Fruit fly (Drosophila melanogaster) whole organism, embryonic: ENCODE measurements around the gene CG4313.

Experiments used
- Adf1 ChIP-seq: fragments of 200-800 bp; sonication (Bioruptor generic); IDR thresholded peaks from 2 replicates; pipeline ENCODE4 v1.3.6; 2022; ENCODE audit warnings: missing biosample characterization, missing genetic modification characterization
- Atf-2 ChIP-seq: fragments of 200-800 bp; sonication (Bioruptor generic); optimal IDR thresholded peaks from 2 replicates; lab custom pipeline; 2016; ENCODE audit warnings: missing biosample characterization, missing genetic modification characterization
- BEAF-32 ChIP-seq: fragments of 200-800 bp; sonication (Bioruptor generic); optimal IDR thresholded peaks from 3 replicates; lab custom pipeline; 2017; ENCODE audit warnings: missing biosample characterization, missing genetic modification characterization, mild to moderate bottlenecking, moderate library complexity, missing genetic modification reagents
- CG10321 ChIP-seq: fragments of 200-800 bp; sonication (Bioruptor generic); IDR thresholded peaks from 2 replicates; pipeline ENCODE4 v1.3.6; 2022; ENCODE audit warnings: missing biosample characterization, missing genetic modification characterization
- CG10959 ChIP-seq: fragments of 200-800 bp; sonication (Bioruptor generic); IDR thresholded peaks from 2 replicates; pipeline ENCODE4 v1.3.6; 2022; ENCODE audit warnings: missing biosample characterization, missing genetic modification characterization
- CG11247 ChIP-seq: fragments of 200-800 bp; sonication (Bioruptor generic); IDR thresholded peaks from 2 replicates; pipeline ENCODE4 v1.3.6; 2022; ENCODE audit warnings: missing biosample characterization, missing genetic modification characterization
- CG11456 ChIP-seq: fragments of 200-800 bp; sonication (Bioruptor generic); IDR thresholded peaks from 3 replicates; pipeline ENCODE4 v1.3.6; 2022; ENCODE audit warnings: missing biosample characterization, missing genetic modification characterization
- CG14667 ChIP-seq: fragments of 200-800 bp; sonication (Bioruptor generic); IDR thresholded peaks from 2 replicates; pipeline ENCODE4 v1.3.6; 2022; ENCODE audit warnings: missing biosample characterization, missing genetic modification characterization
- CG15073 ChIP-seq: fragments of 200-800 bp; sonication (Bioruptor generic); optimal IDR thresholded peaks from 2 replicates; lab custom pipeline; 2016; ENCODE audit warnings: missing biosample characterization, missing genetic modification characterization
- CG1603 ChIP-seq: fragments of 200-800 bp; sonication (Bioruptor generic); optimal IDR thresholded peaks from 2 replicates; lab custom pipeline; 2019; ENCODE audit warnings: missing biosample characterization, mild to moderate bottlenecking, missing genetic modification characterization, moderate library complexity
- CG17328 ChIP-seq: fragments of 200-800 bp; sonication (Bioruptor generic); IDR thresholded peaks from 2 replicates; pipeline ENCODE4 v1.3.6; 2022; ENCODE audit warnings: missing biosample characterization, missing genetic modification characterization
- CG17802 ChIP-seq: fragments of 200-800 bp; sonication (Bioruptor generic); optimal IDR thresholded peaks from 2 replicates; lab custom pipeline; 2018; ENCODE audit warnings: missing biosample characterization, mild to moderate bottlenecking, missing genetic modification characterization, moderate library complexity
- CG17829 ChIP-seq: fragments of 200-800 bp; optimal IDR thresholded peaks from 2 replicates; lab custom pipeline; 2019; ENCODE audit warnings: missing biosample characterization, mild to moderate bottlenecking, missing genetic modification characterization, moderate library complexity
- CG17912 ChIP-seq: fragments of 200-800 bp; sonication (Bioruptor generic); optimal IDR thresholded peaks from 2 replicates; lab custom pipeline; 2018; ENCODE audit warnings: missing biosample characterization, mild to moderate bottlenecking, missing genetic modification characterization
- CG18011 ChIP-seq: fragments of 200-800 bp; sonication (Bioruptor generic); optimal IDR thresholded peaks from 2 replicates; lab custom pipeline; 2017; ENCODE audit warnings: missing biosample characterization, missing genetic modification characterization, mild to moderate bottlenecking, moderate library complexity, missing genotype
- CG2129 ChIP-seq: fragments of 200-800 bp; sonication (Bioruptor generic); IDR thresholded peaks from 2 replicates; pipeline ENCODE4 v1.3.6; 2022; ENCODE audit warnings: missing biosample characterization, missing genetic modification characterization; ENCODE audit not compliant: partially characterized antibody
- CG2202 ChIP-seq: fragments of 200-800 bp; sonication (Bioruptor generic); optimal IDR thresholded peaks from 2 replicates; lab custom pipeline; 2018; ENCODE audit warnings: missing biosample characterization, mild to moderate bottlenecking, missing genetic modification characterization
- CG30403 ChIP-seq: fragments of 200-800 bp; sonication (Bioruptor generic); optimal IDR thresholded peaks from 3 replicates; lab custom pipeline; 2016; ENCODE audit warnings: missing biosample characterization, missing genetic modification characterization
- CG30431 ChIP-seq: fragments of 200-800 bp; sonication (Bioruptor generic); optimal IDR thresholded peaks from 2 replicates; lab custom pipeline; 2017; ENCODE audit warnings: missing biosample characterization, missing genetic modification characterization
- CG6765 ChIP-seq: fragments of 200-800 bp; sonication (Bioruptor generic); optimal IDR thresholded peaks from 3 replicates; lab custom pipeline; 2017; ENCODE audit warnings: missing biosample characterization, mild to moderate bottlenecking, missing genetic modification characterization
- CG7745 ChIP-seq: fragments of 200-800 bp; sonication (Bioruptor generic); optimal IDR thresholded peaks from 2 replicates; lab custom pipeline; 2018; ENCODE audit warnings: missing biosample characterization, mild to moderate bottlenecking, missing genetic modification characterization, moderate library complexity
- Dip2 ChIP-seq: fragments of 200-800 bp; sonication (Bioruptor generic); IDR thresholded peaks from 2 replicates; pipeline ENCODE4 v1.3.6; 2022; ENCODE audit warnings: missing biosample characterization, missing genetic modification characterization
- Dll ChIP-seq: fragments of 200-800 bp; sonication (Bioruptor generic); IDR thresholded peaks from 4 replicates; pipeline ENCODE4 v1.3.6; 2022; ENCODE audit warnings: missing biosample characterization, missing genetic modification characterization; ENCODE audit not compliant: partially characterized antibody
- Drgx ChIP-seq: fragments of 200-800 bp; sonication (Bioruptor generic); IDR thresholded peaks from 2 replicates; pipeline ENCODE4 v1.3.6; 2022; ENCODE audit warnings: missing biosample characterization, missing genetic modification characterization
- HLH3B ChIP-seq: fragments of 200-800 bp; sonication (Bioruptor generic); IDR thresholded peaks from 2 replicates; pipeline ENCODE4 v1.3.6; 2022; ENCODE audit warnings: missing biosample characterization, missing genetic modification characterization
- MBD-R2 ChIP-seq: fragments of 200-800 bp; sonication (Bioruptor generic); IDR thresholded peaks from 2 replicates; pipeline ENCODE4 v1.3.6; 2022; ENCODE audit warnings: missing biosample characterization, missing genetic modification characterization
- Max ChIP-seq: fragments of 200-800 bp; sonication (Bioruptor generic); optimal IDR thresholded peaks from 2 replicates; lab custom pipeline; 2016; ENCODE audit warnings: missing biosample characterization, mild to moderate bottlenecking, missing genetic modification characterization
- Med ChIP-seq: fragments of 200-800 bp; sonication (Bioruptor generic); peaks from one replicate; lab custom pipeline; 2016; ENCODE audit warnings: missing biosample characterization, missing genetic modification characterization, mild to moderate bottlenecking, inconsistent platforms, moderate library complexity
- Mrtf ChIP-seq: fragments of 200-800 bp; sonication (Bioruptor generic); IDR thresholded peaks from 3 replicates; pipeline ENCODE4 v1.3.6; 2022; ENCODE audit warnings: missing biosample characterization, missing genetic modification characterization
- NFAT ChIP-seq: fragments of 200-800 bp; sonication (Bioruptor generic); IDR thresholded peaks from 2 replicates; pipeline ENCODE4 v1.3.6; 2022; ENCODE audit warnings: missing biosample characterization, missing genetic modification characterization
- Nf-YB ChIP-seq: fragments of 200-800 bp; sonication (Bioruptor generic); optimal IDR thresholded peaks from 3 replicates; lab custom pipeline; 2019; ENCODE audit warnings: missing biosample characterization, mild to moderate bottlenecking, missing genetic modification characterization, moderate library complexity
- Oaz ChIP-seq: fragments of 200-800 bp; sonication (Bioruptor generic); IDR thresholded peaks from 2 replicates; pipeline ENCODE4 v1.3.6; 2022; ENCODE audit warnings: missing biosample characterization, missing genetic modification characterization
- Sry-β ChIP-seq: fragments of 200-800 bp; sonication (Bioruptor generic); optimal IDR thresholded peaks from 2 replicates; lab custom pipeline; 2018; ENCODE audit warnings: missing biosample characterization, mild to moderate bottlenecking, missing genetic modification characterization, moderate library complexity
- Sry-δ ChIP-seq: fragments of 200-800 bp; sonication (Bioruptor generic); optimal IDR thresholded peaks from 2 replicates; lab custom pipeline; 2016; ENCODE audit warnings: missing biosample characterization, missing genetic modification characterization
- br ChIP-seq: fragments of >200 bp; optimal IDR thresholded peaks from 2 replicates; lab custom pipeline; 2017
- chm ChIP-seq: fragments of 200-800 bp; sonication (Bioruptor generic); IDR thresholded peaks from 2 replicates; pipeline ENCODE4 v1.3.6; 2022; ENCODE audit warnings: missing biosample characterization, missing genetic modification characterization
- eyg ChIP-seq: fragments of 200-800 bp; sonication (Bioruptor generic); optimal IDR thresholded peaks from 3 replicates; lab custom pipeline; 2016; ENCODE audit warnings: missing biosample characterization, missing genetic modification characterization
- gem ChIP-seq: fragments of 200-800 bp; sonication (Bioruptor generic); optimal IDR thresholded peaks from 2 replicates; lab custom pipeline; 2019; ENCODE audit warnings: missing biosample characterization, mild to moderate bottlenecking, missing genetic modification characterization, moderate library complexity
- gfzf ChIP-seq: fragments of 200-800 bp; sonication (Bioruptor generic); optimal IDR thresholded peaks from 2 replicates; lab custom pipeline; 2016; ENCODE audit warnings: missing biosample characterization, mild to moderate bottlenecking, missing genetic modification characterization, moderate library complexity
- hth ChIP-seq: fragments of >200 bp; optimal IDR thresholded peaks from 2 replicates; lab custom pipeline; 2017; ENCODE audit warnings: inconsistent platforms
- ind ChIP-seq: fragments of 200-800 bp; sonication (Bioruptor generic); optimal IDR thresholded peaks from 3 replicates; lab custom pipeline; 2016; ENCODE audit warnings: missing biosample characterization, missing genetic modification characterization
- jumu ChIP-seq: fragments of 200-800 bp; sonication (Bioruptor generic); optimal IDR thresholded peaks from 3 replicates; lab custom pipeline; 2016; ENCODE audit warnings: missing biosample characterization, missing genetic modification characterization
- odd ChIP-seq: fragments of 200-800 bp; sonication (Bioruptor generic); optimal IDR thresholded peaks from 2 replicates; lab custom pipeline; 2017; ENCODE audit warnings: missing biosample characterization, mild to moderate bottlenecking, missing genetic modification characterization
- pita ChIP-seq: fragments of 200-800 bp; sonication (Bioruptor generic); optimal IDR thresholded peaks from 2 replicates; lab custom pipeline; 2017; ENCODE audit warnings: missing biosample characterization, mild to moderate bottlenecking, missing genetic modification characterization
- ro ChIP-seq: fragments of 200-800 bp; sonication (Bioruptor generic); IDR thresholded peaks from 2 replicates; pipeline ENCODE4 v1.3.6; 2022; ENCODE audit warnings: missing biosample characterization, missing genetic modification characterization
- row ChIP-seq: fragments of 200-800 bp; sonication (Bioruptor generic); IDR thresholded peaks from 3 replicates; pipeline ENCODE4 v1.3.6; 2022; ENCODE audit warnings: missing biosample characterization, missing genetic modification characterization
- schlank ChIP-seq: fragments of 200-800 bp; sonication (Bioruptor generic); optimal IDR thresholded peaks from 2 replicates; lab custom pipeline; 2018; ENCODE audit warnings: missing biosample characterization, mild to moderate bottlenecking, missing genetic modification characterization
- sd ChIP-seq: fragments of 200-800 bp; sonication (Bioruptor generic); optimal IDR thresholded peaks from 3 replicates; lab custom pipeline; 2018; ENCODE audit warnings: missing biosample characterization, mild to moderate bottlenecking, missing genetic modification characterization, moderate library complexity
- tin ChIP-seq: fragments of 200-800 bp; sonication (Bioruptor generic); optimal IDR thresholded peaks from 3 replicates; lab custom pipeline; 2016; ENCODE audit warnings: missing biosample characterization, missing genetic modification characterization

Gene CG4313

dm6 chrX:2076412-2077357 is 35.0 kb downstream of the CG4313 start, which contains the start of gene CG4025 (continued):
- TF ChIP-seq gfzf (GFP tag; lab: Kevin White, UChicago) (peak; percentile 40), Max (GFP tag; lab: Kevin White, UChicago) (no peak), jumu (GFP tag; lab: Kevin White, UChicago) (no peak), sd (tag; lab: Kevin White, UChicago) (no peak), pita (GFP tag; lab: Kevin White, UChicago) (no peak), Med (peak; percentile 17), Nf-YB (GFP tag; lab: Kevin White, UChicago) (peak; percentile 72), Dll (no peak), Sry-β (GFP tag; lab: Kevin White, UChicago) (peak; percentile 90), Oaz (GFP tag; lab: Robert Waterston, UW) (no peak), ro (GFP tag; lab: Robert Waterston, UW) (no peak), CG2129 (no peak), row (GFP tag; lab: Robert Waterston, UW) (peak; percentile 20; the same call in 1 of the 3 replicates), CG11247 (GFP tag; lab: Robert Waterston, UW) (no peak), CG17328 (GFP tag; lab: Robert Waterston, UW) (no peak), MBD-R2 (0 out of 2 replicates have a peak, but pooled peaks have one; percentile 24), CG1603 (tag; lab: Kevin White, UChicago) (no peak)

- TF ChIP-seq CG17912 (GFP tag; lab: Kevin White, UChicago) = peak; percentile 9
- no peak for TF ChIP-seq CG14667
- no peak for TF ChIP-seq CG6765 (GFP tag; lab: Kevin White, UChicago)
- TF ChIP-seq BEAF-32 (GFP tag; lab: Kevin White, UChicago) = peak; percentile 65
- 0 out of 2 replicates have a peak, but pooled peaks have one; percentile 23 for TF ChIP-seq CG10321
- TF ChIP-seq CG7745 (tag; lab: Kevin White, UChicago) = no peak
- TF ChIP-seq Drgx = no peak
- no peak for TF ChIP-seq tin (GFP tag; lab: Kevin White, UChicago)
- no peak for TF ChIP-seq gem
- peak; percentile 14 for TF ChIP-seq CG30403 (GFP tag; lab: Kevin White, UChicago)
- TF ChIP-seq schlank (tag; lab: Kevin White, UChicago) = no peak
- TF ChIP-seq HLH3B (GFP tag; lab: Robert Waterston, UW) = no peak
- TF ChIP-seq Atf-2 (GFP tag; lab: Kevin White, UChicago) = no peak
- no peak; the same call in 1 of the 2 replicates for TF ChIP-seq Adf1 (GFP tag; lab: Robert Waterston, UW)
- no peak for TF ChIP-seq CG30431 (GFP tag; lab: Kevin White, UChicago)
- TF ChIP-seq ind (GFP tag; lab: Kevin White, UChicago) = no peak
- no peak for TF ChIP-seq CG10959 (GFP tag; lab: Robert Waterston, UW)
- 0 out of 3 replicates have a peak, but pooled peaks have one; percentile 20 for TF ChIP-seq CG11456 (GFP tag; lab: Robert Waterston, UW)
- peak; percentile 71 for TF ChIP-seq CG17829 (tag; lab: Kevin White, UChicago)
- no peak for TF ChIP-seq Mrtf
- no peak for TF ChIP-seq CG15073 (GFP tag; lab: Kevin White, UChicago)
- no peak for TF ChIP-seq Dip2 (GFP tag; lab: Robert Waterston, UW)
- no peak for TF ChIP-seq br (lab: Kevin White, UChicago)
- TF ChIP-seq Med = peak; percentile 95
- no peak for TF ChIP-seq eyg (GFP tag; lab: Kevin White, UChicago)
- peak; percentile 56 for TF ChIP-seq odd (GFP tag; lab: Kevin White, UChicago)
- peak; percentile 78 for TF ChIP-seq chm (GFP tag; lab: Robert Waterston, UW)
- TF ChIP-seq CG18011 (GFP tag; lab: Kevin White, UChicago) = no peak
- TF ChIP-seq hth = no peak
- no peak for TF ChIP-seq CG2202
- TF ChIP-seq CG17802 = no peak
- peak; percentile 77 for TF ChIP-seq Sry-δ (GFP tag; lab: Kevin White, UChicago)
- peak; percentile 24; the same call in 1 of the 2 replicates for TF ChIP-seq NFAT (GFP tag; lab: Robert Waterston, UW)
These were observed 38.8 kb downstream of the CG4313 start, which contains the start of the genes CG16903 and Unc-76 for dm6 chrX:2080367-2080927. Gene CG16903, minus strand, starts transcription at chrX:2080405. Gene Unc-76, plus strand, starts transcription at chrX:2080610.
